Fruit fly (Drosophila melanogaster): ENCODE data around the gene slpr.

slpr gene

dm6 chrX:8176291-8177029, 525 bp downstream of the slpr start:
- TF ChIP-seq h (optimal IDR thresholded peaks at IDR 0.05): no peak
- no peak for TF ChIP-seq Myc (optimal IDR thresholded peaks at IDR 0.05)
- TF ChIP-seq psq (optimal IDR thresholded peaks at IDR 0.05): no peak
- no peak for TF ChIP-seq Sin3A (optimal IDR thresholded peaks at IDR 0.05)
- TF ChIP-seq ttk (optimal IDR thresholded peaks at IDR 0.05): no peak
- TF ChIP-seq insv (optimal IDR thresholded peaks at IDR 0.05): no peak

dm6 chrX:8170166-8170565, 6.8 kb downstream of the slpr start, which contains the start of gene CG2278:
Gene CG2278, minus strand, starts transcription at chrX:8170266.
- TF ChIP-seq psq (optimal IDR thresholded peaks at IDR 0.05) (no peak), Sin3A (optimal IDR thresholded peaks at IDR 0.05) (no peak), Myc (optimal IDR thresholded peaks at IDR 0.05) (no peak), ttk (optimal IDR thresholded peaks at IDR 0.05) (no peak), h (optimal IDR thresholded peaks at IDR 0.05) (no peak), insv (optimal IDR thresholded peaks at IDR 0.05) (no peak)

- no peak for TF ChIP-seq h (optimal IDR thresholded peaks at IDR 0.05)
- no peak for TF ChIP-seq insv (optimal IDR thresholded peaks at IDR 0.05)
- no peak for TF ChIP-seq ttk (optimal IDR thresholded peaks at IDR 0.05)
- TF ChIP-seq Sin3A (optimal IDR thresholded peaks at IDR 0.05): no peak
- TF ChIP-seq psq (optimal IDR thresholded peaks at IDR 0.05): no peak
- no peak for TF ChIP-seq Myc (optimal IDR thresholded peaks at IDR 0.05)
Observed at dm6 chrX:8165608-8166007, 11.4 kb downstream of the slpr start, which contains the start of gene Or7a. Gene Or7a, minus strand, starts transcription at chrX:8165708.

dm6 chrX:8163452-8163851, 13.5 kb downstream of the slpr start:
- TF ChIP-seq ttk (optimal IDR thresholded peaks at IDR 0.05) (no peak), insv (optimal IDR thresholded peaks at IDR 0.05) (no peak), psq (optimal IDR thresholded peaks at IDR 0.05) (no peak), Myc (optimal IDR thresholded peaks at IDR 0.05) (no peak), h (optimal IDR thresholded peaks at IDR 0.05) (no peak), Sin3A (optimal IDR thresholded peaks at IDR 0.05) (no peak)

dm6 chrX:8162692-8163091, 14.3 kb downstream of the slpr start, which contains the start of gene CG10761:
Gene CG10761, minus strand, starts transcription at chrX:8162792.
- TF ChIP-seq h (optimal IDR thresholded peaks at IDR 0.05): no peak
- TF ChIP-seq Sin3A (optimal IDR thresholded peaks at IDR 0.05): no peak
- TF ChIP-seq insv (optimal IDR thresholded peaks at IDR 0.05): no peak
- no peak for TF ChIP-seq psq (optimal IDR thresholded peaks at IDR 0.05)
- no peak for TF ChIP-seq ttk (optimal IDR thresholded peaks at IDR 0.05)
- TF ChIP-seq Myc (optimal IDR thresholded peaks at IDR 0.05): no peak

- TF ChIP-seq h (optimal IDR thresholded peaks at IDR 0.05) (no peak), Sin3A (optimal IDR thresholded peaks at IDR 0.05) (no peak), insv (optimal IDR thresholded peaks at IDR 0.05) (no peak), psq (optimal IDR thresholded peaks at IDR 0.05) (no peak), ttk (optimal IDR thresholded peaks at IDR 0.05) (no peak), Myc (optimal IDR thresholded peaks at IDR 0.05) (no peak)
Observed at dm6 chrX:8159754-8160153, 17.2 kb downstream of the slpr start, which contains the start of gene CG15337. Gene CG15337, plus strand, starts transcription at chrX:8160054.

dm6 chrX:8158942-8159472, 18.0 kb downstream of the slpr start:
- TF ChIP-seq ttk (optimal IDR thresholded peaks at IDR 0.05) (no peak), Sin3A (optimal IDR thresholded peaks at IDR 0.05) (no peak), psq (optimal IDR thresholded peaks at IDR 0.05) (no peak), h (optimal IDR thresholded peaks at IDR 0.05) (no peak), Myc (optimal IDR thresholded peaks at IDR 0.05) (no peak), insv (optimal IDR thresholded peaks at IDR 0.05) (no peak)

- no peak for TF ChIP-seq Myc (optimal IDR thresholded peaks at IDR 0.05)
- no peak for TF ChIP-seq ttk (optimal IDR thresholded peaks at IDR 0.05)
- TF ChIP-seq insv (optimal IDR thresholded peaks at IDR 0.05): no peak
- TF ChIP-seq Sin3A (optimal IDR thresholded peaks at IDR 0.05): no peak
- TF ChIP-seq psq (optimal IDR thresholded peaks at IDR 0.05): no peak
- no peak for TF ChIP-seq h (optimal IDR thresholded peaks at IDR 0.05)
Observed at dm6 chrX:8157294-8157693, 19.7 kb downstream of the slpr start, which contains the start of the genes Traf6 and GIIIspla2. Gene Traf6, minus strand, starts transcription at chrX:8157386. Gene GIIIspla2, plus strand, starts transcription at chrX:8157628.

- TF ChIP-seq Myc (optimal IDR thresholded peaks at IDR 0.05): no peak
- no peak for TF ChIP-seq Sin3A (optimal IDR thresholded peaks at IDR 0.05)
- no peak for TF ChIP-seq psq (optimal IDR thresholded peaks at IDR 0.05)
- TF ChIP-seq insv (optimal IDR thresholded peaks at IDR 0.05): no peak
- no peak for TF ChIP-seq h (optimal IDR thresholded peaks at IDR 0.05)
- TF ChIP-seq ttk (optimal IDR thresholded peaks at IDR 0.05): no peak
Observed at dm6 chrX:8152718-8153117, 24.3 kb downstream of the slpr start, which contains the start of gene CG18262. Gene CG18262, plus strand, starts transcription at chrX:8152948.

dm6 chrX:8152077-8152476, 24.9 kb downstream of the slpr start, which contains the start of gene Gbeta5:
Gene Gbeta5, minus strand, starts transcription at chrX:8152275.
- no peak for TF ChIP-seq psq (optimal IDR thresholded peaks at IDR 0.05)
- TF ChIP-seq Sin3A (optimal IDR thresholded peaks at IDR 0.05): no peak
- TF ChIP-seq ttk (optimal IDR thresholded peaks at IDR 0.05): no peak
- no peak for TF ChIP-seq h (optimal IDR thresholded peaks at IDR 0.05)
- no peak for TF ChIP-seq insv (optimal IDR thresholded peaks at IDR 0.05)
- TF ChIP-seq Myc (optimal IDR thresholded peaks at IDR 0.05): no peak

- TF ChIP-seq Myc (optimal IDR thresholded peaks at IDR 0.05): no peak
- no peak for TF ChIP-seq Sin3A (optimal IDR thresholded peaks at IDR 0.05)
- TF ChIP-seq ttk (optimal IDR thresholded peaks at IDR 0.05): no peak
- no peak for TF ChIP-seq insv (optimal IDR thresholded peaks at IDR 0.05)
- TF ChIP-seq psq (optimal IDR thresholded peaks at IDR 0.05): no peak
- no peak for TF ChIP-seq h (optimal IDR thresholded peaks at IDR 0.05)
Observed at dm6 chrX:8148556-8148955, 28.4 kb downstream of the slpr start, which contains the start of gene CG10959. Gene CG10959, plus strand, starts transcription at chrX:8148783.

- TF ChIP-seq h (optimal IDR thresholded peaks at IDR 0.05) (no peak), psq (optimal IDR thresholded peaks at IDR 0.05) (no peak), Sin3A (optimal IDR thresholded peaks at IDR 0.05) (no peak), Myc (optimal IDR thresholded peaks at IDR 0.05) (no peak), ttk (optimal IDR thresholded peaks at IDR 0.05) (no peak), insv (optimal IDR thresholded peaks at IDR 0.05) (no peak)
Observed at dm6 chrX:8147649-8148048, 29.3 kb downstream of the slpr start, which contains the start of gene CG15336. Gene CG15336, plus strand, starts transcription at chrX:8147949.
